Worm (Caenorhabditis elegans) whole organism, late embryonic: ENCODE data around the gene C08E3.1.

Experiments used
- ama-1 ChIP-seq: fragments of 150-350 bp; optimal IDR thresholded peaks from 2 replicates; lab custom pipeline; 2014
- ceh-24 ChIP-seq: sonication (generic microtip); optimal IDR thresholded peaks from 2 replicates; lab custom pipeline; 2016; ENCODE audit warnings: mild to moderate bottlenecking, missing genetic modification characterization, missing compliant biosample characterization
- ceh-9 ChIP-seq: sonication (generic microtip); optimal IDR thresholded peaks from 2 replicates; lab custom pipeline; 2016; ENCODE audit warnings: mild to moderate bottlenecking, missing genetic modification characterization, inconsistent platforms, missing compliant biosample characterization
- elt-2 ChIP-seq: sonication (generic microtip); optimal IDR thresholded peaks from 2 replicates; lab custom pipeline; 2016; ENCODE audit warnings: missing genetic modification reagents, missing genetic modification characterization, missing compliant biosample characterization
- elt-4 ChIP-seq: sonication (generic microtip); optimal IDR thresholded peaks from 2 replicates; lab custom pipeline; 2016; ENCODE audit warnings: missing genetic modification characterization, missing compliant biosample characterization
- nhr-11 ChIP-seq: fragments of 150-350 bp; optimal IDR thresholded peaks from 2 replicates; lab custom pipeline; 2014; ENCODE audit warnings: missing biosample characterization, missing genetic modification characterization
- npax-4 ChIP-seq: sonication (generic microtip); optimal IDR thresholded peaks from 2 replicates; lab custom pipeline; 2016; ENCODE audit warnings: missing genetic modification characterization, missing compliant biosample characterization
- pag-3 ChIP-seq: sonication (generic microtip); optimal IDR thresholded peaks from 2 replicates; lab custom pipeline; 2016; ENCODE audit warnings: missing compliant biosample characterization, missing genetic modification characterization, borderline replicate concordance

DNA sequence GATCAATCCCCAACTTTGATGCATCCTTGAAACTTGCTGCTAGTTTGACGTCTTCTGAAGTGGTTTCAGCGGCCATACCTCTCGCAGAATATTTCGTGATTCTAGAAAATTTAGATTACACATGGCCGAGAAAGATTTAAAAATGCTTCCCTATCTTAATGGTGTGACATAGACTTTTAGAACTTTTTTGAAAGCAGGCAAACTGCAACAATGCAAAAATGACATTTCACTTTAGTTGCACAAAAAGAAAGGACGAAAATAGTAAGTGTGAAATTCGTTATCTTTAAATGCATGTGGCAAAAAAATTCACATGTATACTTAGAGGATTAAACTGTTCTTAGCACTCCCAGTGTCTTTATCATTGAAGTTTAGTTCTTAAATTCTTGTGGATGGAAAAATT, 23.6 kb downstream of the C08E3.1 start, which contains the start of gene ZC204.12:
- TF ChIP-seq ceh-24 (tag; lab: Kevin White, UChicago) (no peak), elt-4 (tag; lab: Kevin White, UChicago) (no peak), elt-2 (no peak), ama-1 (lab: Kevin White, UChicago) (no peak), nhr-11 (no peak), npax-4 (tag; lab: Kevin White, UChicago) (no peak), ceh-9 (tag; lab: Kevin White, UChicago) (no peak), pag-3 (no peak)
